Worm (Caenorhabditis elegans): ENCODE measurements around the gene col-75.

Gene col-75

ce11 chrII:6383183-6383695 is 42.9 kb upstream of the col-75 start, which contains the start of gene F58F12.1 (continued):
- TF ChIP-seq C04F5.9 (tag; optimal IDR thresholded peaks at IDR 0.05) (peak; percentile 30), ztf-11 (tag; optimal IDR thresholded peaks at IDR 0.05) (peak in 1 of 2 experiments; percentile 51), lin-15B (tag; optimal IDR thresholded peaks at IDR 0.05) (peak; percentile 87), nhr-85 (tag) (peak; percentile 87), snu-23 (GFP tag; optimal IDR thresholded peaks at IDR 0.05) (peak; percentile 66), mdl-1 (tag; optimal IDR thresholded peaks at IDR 0.05) (peak in 1 of 2 experiments; percentile 27), Y116A8C.19 (tag; optimal IDR thresholded peaks at IDR 0.05; ENCODE audit: borderline replicate concordance) (no peak), lin-39 (tag; optimal IDR thresholded peaks at IDR 0.05) (no peak), nhr-84 (tag; optimal IDR thresholded peaks at IDR 0.05) (no peak), mep-1 (tag; optimal IDR thresholded peaks at IDR 0.05) (peak; percentile 81), zag-1 (tag; optimal IDR thresholded peaks at IDR 0.05) (no peak), jun-1 (tag; optimal IDR thresholded peaks at IDR 0.05) (peak; percentile 44), tlp-1 (tag; optimal IDR thresholded peaks at IDR 0.05) (no peak), ces-1 (GFP tag; optimal IDR thresholded peaks at IDR 0.05) (no peak), grh-1 (GFP tag; IDR thresholded peaks at IDR 0.05) (no peak), aha-1 (tag; optimal IDR thresholded peaks at IDR 0.05) (no peak), unc-86 (tag; optimal IDR thresholded peaks at IDR 0.05) (peak; percentile 3), C34B4.2 (tag; optimal IDR thresholded peaks at IDR 0.05) (no peak), nhr-47 (tag; optimal IDR thresholded peaks at IDR 0.05) (peak; percentile 72), vab-15 (tag; optimal IDR thresholded peaks at IDR 0.05) (no peak), nhr-71 (tag; optimal IDR thresholded peaks at IDR 0.05) (peak; percentile 72), pag-3 (tag; optimal IDR thresholded peaks at IDR 0.05; ENCODE audit: borderline replicate concordance, insufficient read depth) (no peak), efl-1 (optimal IDR thresholded peaks at IDR 0.05) (peak; percentile 66 to 73), efl-1 (GFP tag; optimal IDR thresholded peaks at IDR 0.05 in 1 of 2) (peak; percentile 61 to 94), sptf-1 (tag; optimal IDR thresholded peaks at IDR 0.05) (no peak), F16B12.6 (tag; optimal IDR thresholded peaks at IDR 0.05) (peak; percentile 22), dsc-1 (tag; optimal IDR thresholded peaks at IDR 0.05) (peak; percentile 35), lin-13 (GFP tag; optimal IDR thresholded peaks at IDR 0.05) (peak; percentile 50), lir-3 (tag; optimal IDR thresholded peaks at IDR 0.05; ENCODE audit: poor library complexity) (peak; percentile 87), hpl-2 (GFP tag; optimal IDR thresholded peaks at IDR 0.05) (no peak), sup-37 (GFP tag; optimal IDR thresholded peaks at IDR 0.05) (no peak), ztf-4 (tag; optimal IDR thresholded peaks at IDR 0.05) (no peak), fkh-10 (GFP tag; optimal IDR thresholded peaks at IDR 0.05) (no peak), hlh-17 (GFP tag; optimal IDR thresholded peaks at IDR 0.05; ENCODE audit: borderline replicate concordance) (no peak), hlh-4 (tag; optimal IDR thresholded peaks at IDR 0.05) (no peak), unc-30 (tag; optimal IDR thresholded peaks at IDR 0.05) (no peak), nhr-237 (tag; optimal IDR thresholded peaks at IDR 0.05) (no peak), ceh-90 (tag; optimal IDR thresholded peaks at IDR 0.05) (peak; percentile 83), lsy-2 (tag; optimal IDR thresholded peaks at IDR 0.05) (peak; percentile 56 to 79), xbp-1 (tag; optimal IDR thresholded peaks at IDR 0.05) (peak; percentile 75), sox-4 (tag; optimal IDR thresholded peaks at IDR 0.05) (peak; percentile 41), nhr-90 (tag; optimal IDR thresholded peaks at IDR 0.05; ENCODE audit: poor library complexity) (peak; percentile 51), snpc-4 (tag; optimal IDR thresholded peaks at IDR 0.05) (peak; percentile 64), swsn-7 (tag; optimal IDR thresholded peaks at IDR 0.05) (peak; percentile 44), blmp-1 (tag; optimal IDR thresholded peaks at IDR 0.05) (peak; percentile 75), aly-2 (tag; optimal IDR thresholded peaks at IDR 0.05) (no peak)
